Fruit fly (Drosophila melanogaster) whole organism, wandering third instar larva: ENCODE measurements around the gene CG31922.

Source experiments
- CG9705 ChIP-seq: fragments of 200-800 bp; sonication (Bioruptor generic); optimal IDR thresholded peaks from 2 replicates; lab custom pipeline; 2018; ENCODE audit warnings: missing biosample characterization, mild to moderate bottlenecking, missing genetic modification characterization
- CrebA ChIP-seq: fragments of 200-800 bp; sonication (Bioruptor generic); optimal IDR thresholded peaks from 2 replicates; lab custom pipeline; 2016; ENCODE audit warnings: missing biosample characterization, mild to moderate bottlenecking, missing genetic modification characterization, borderline replicate concordance
- Dif ChIP-seq: fragments of 200-275, 200-300 bp; sonication (Bioruptor generic); optimal IDR thresholded peaks from 2 replicates; lab custom pipeline; 2018; ENCODE audit warnings: missing biosample characterization, missing genetic modification characterization; ENCODE audit not compliant: partially characterized antibody
- GATAd ChIP-seq: sonication (Bioruptor generic); optimal IDR thresholded peaks from 2 replicates; lab custom pipeline; 2016; ENCODE audit warnings: missing biosample characterization, missing genetic modification characterization
- HLH106 ChIP-seq: fragments of 200-800 bp; optimal IDR thresholded peaks from 3 replicates; lab custom pipeline; 2019; ENCODE audit warnings: missing biosample characterization, mild to moderate bottlenecking, missing genetic modification characterization, moderate library complexity
- Hnf4 ChIP-seq: fragments of 200-800 bp; sonication (Bioruptor generic); optimal IDR thresholded peaks from 2 replicates; lab custom pipeline; 2016; ENCODE audit warnings: missing biosample characterization, mild to moderate bottlenecking, missing genetic modification characterization
- Hr78 ChIP-seq: fragments of >200 bp; optimal IDR thresholded peaks from 2 replicates; lab custom pipeline; 2017; ENCODE audit warnings: missing biosample characterization, missing genetic modification characterization
- Hr83 ChIP-seq: fragments of 200-300 bp; sonication (Bioruptor generic); optimal IDR thresholded peaks from 2 replicates; lab custom pipeline; 2016; ENCODE audit warnings: missing biosample characterization, mild to moderate bottlenecking, missing genetic modification characterization, moderate library complexity; ENCODE audit not compliant: poor library complexity, severe bottlenecking
- Jra ChIP-seq: sonication (Bioruptor generic); optimal IDR thresholded peaks from 2 replicates; lab custom pipeline; 2016; ENCODE audit warnings: missing biosample characterization, missing genetic modification characterization
- Mio ChIP-seq: sonication (Bioruptor generic); optimal IDR thresholded peaks from 2 replicates; lab custom pipeline; 2016; ENCODE audit warnings: missing biosample characterization, missing genetic modification characterization
- Myc ChIP-seq: fragments of >200 bp; optimal IDR thresholded peaks from 2 replicates; lab custom pipeline; 2017
- N ChIP-seq: fragments of >200 bp; optimal IDR thresholded peaks from 2 replicates; lab custom pipeline; 2018; ENCODE audit warnings: missing biosample characterization, missing external identifiers, missing genetic modification characterization
- OdsH ChIP-seq: fragments of 200-800 bp; sonication (Bioruptor generic); optimal IDR thresholded peaks from 2 replicates; lab custom pipeline; 2016; ENCODE audit warnings: missing biosample characterization, mild to moderate bottlenecking, missing genetic modification characterization
- Rel ChIP-seq, 2 experiments: fragments of 200-800 bp; sonication (Bioruptor generic) in 1 of 2; optimal IDR thresholded peaks; 2 replicates in 1 of 2; 3 replicates in 1 of 2; lab custom pipeline; 2016 to 2019; ENCODE audit warnings: mild to moderate bottlenecking in 2 of 2, missing biosample characterization in 2 of 2, missing genetic modification characterization in 2 of 2, moderate library complexity in 1 of 2
- Sp1 ChIP-seq: fragments of 200-800 bp; sonication (Bioruptor generic); optimal IDR thresholded peaks from 3 replicates; lab custom pipeline; 2019; ENCODE audit warnings: missing biosample characterization, mild to moderate bottlenecking, missing genetic modification characterization, moderate library complexity
- Vsx2 ChIP-seq: fragments of 200-300, 225-300 bp; sonication (Bioruptor generic); optimal IDR thresholded peaks from 2 replicates; lab custom pipeline; 2018; ENCODE audit warnings: missing biosample characterization, missing genetic modification characterization; ENCODE audit not compliant: partially characterized antibody
- br ChIP-seq: fragments of 200-800 bp; sonication (Bioruptor generic); optimal IDR thresholded peaks from 2 replicates; lab custom pipeline; 2016; ENCODE audit warnings: missing biosample characterization, missing genetic modification characterization
- dmrt93B ChIP-seq: fragments of 200-800 bp; sonication (Bioruptor generic); optimal IDR thresholded peaks from 2 replicates; lab custom pipeline; 2018; ENCODE audit warnings: missing biosample characterization, mild to moderate bottlenecking, missing genetic modification characterization
- dsf ChIP-seq: sonication (Bioruptor generic); optimal IDR thresholded peaks from 2 replicates; lab custom pipeline; 2016; ENCODE audit warnings: missing biosample characterization, missing genetic modification characterization, borderline replicate concordance
- ey ChIP-seq: fragments of 200-800 bp; sonication (Bioruptor generic); optimal IDR thresholded peaks from 2 replicates; lab custom pipeline; 2016; ENCODE audit warnings: missing biosample characterization, missing genetic modification characterization
- foxo ChIP-seq, 2 experiments: fragments of 200-800 bp; sonication (Bioruptor generic); optimal IDR thresholded peaks; 2 replicates in 1 of 2; 3 replicates in 1 of 2; lab custom pipeline; 2016 to 2017; ENCODE audit warnings: missing biosample characterization in 2 of 2, missing genetic modification characterization in 2 of 2
- fru ChIP-seq: fragments of 200-800 bp; sonication (Bioruptor generic); optimal IDR thresholded peaks from 3 replicates; lab custom pipeline; 2016; ENCODE audit warnings: missing biosample characterization, mild to moderate bottlenecking, missing genetic modification characterization
- h ChIP-seq: fragments of 200-800 bp; sonication (Bioruptor generic); optimal IDR thresholded peaks from 3 replicates; lab custom pipeline; 2016; ENCODE audit warnings: missing biosample characterization, mild to moderate bottlenecking, missing genetic modification characterization
- jim ChIP-seq: fragments of 175-275, 200-325 bp; sonication (Bioruptor generic); optimal IDR thresholded peaks from 2 replicates; lab custom pipeline; 2016; ENCODE audit warnings: missing biosample characterization, mild to moderate bottlenecking, missing genetic modification characterization
- pan ChIP-seq: fragments of >200 bp; optimal IDR thresholded peaks from 2 replicates; lab custom pipeline; 2017
- psq ChIP-seq: fragments of 200-800 bp; sonication (Bioruptor generic); optimal IDR thresholded peaks from 3 replicates; lab custom pipeline; 2017; ENCODE audit warnings: missing biosample characterization, mild to moderate bottlenecking, missing genetic modification characterization, moderate library complexity
- rgr ChIP-seq: fragments of 200-800 bp; sonication (Bioruptor generic); optimal IDR thresholded peaks from 3 replicates; lab custom pipeline; 2016; ENCODE audit warnings: missing biosample characterization, mild to moderate bottlenecking, missing genetic modification characterization
- sage ChIP-seq: fragments of 200-800 bp; sonication (Bioruptor generic); optimal IDR thresholded peaks from 2 replicates; lab custom pipeline; 2016; ENCODE audit warnings: missing biosample characterization, mild to moderate bottlenecking, missing genetic modification characterization
- sv ChIP-seq: fragments of 200-800 bp; sonication (Bioruptor generic); optimal IDR thresholded peaks from 3 replicates; lab custom pipeline; 2016; ENCODE audit warnings: missing biosample characterization, missing genetic modification characterization
- tai ChIP-seq: sonication (Bioruptor generic); optimal IDR thresholded peaks from 2 replicates; lab custom pipeline; 2016; ENCODE audit warnings: missing biosample characterization, missing genetic modification characterization
- usp ChIP-seq: fragments of >200 bp; optimal IDR thresholded peaks from 2 replicates; lab custom pipeline; 2017; ENCODE audit warnings: missing biosample characterization, missing genetic modification characterization
- woc ChIP-seq: sonication (Bioruptor generic); optimal IDR thresholded peaks from 2 replicates; lab custom pipeline; 2016; ENCODE audit warnings: missing biosample characterization, mild to moderate bottlenecking, missing genetic modification characterization

Gene CG31922

DNA sequence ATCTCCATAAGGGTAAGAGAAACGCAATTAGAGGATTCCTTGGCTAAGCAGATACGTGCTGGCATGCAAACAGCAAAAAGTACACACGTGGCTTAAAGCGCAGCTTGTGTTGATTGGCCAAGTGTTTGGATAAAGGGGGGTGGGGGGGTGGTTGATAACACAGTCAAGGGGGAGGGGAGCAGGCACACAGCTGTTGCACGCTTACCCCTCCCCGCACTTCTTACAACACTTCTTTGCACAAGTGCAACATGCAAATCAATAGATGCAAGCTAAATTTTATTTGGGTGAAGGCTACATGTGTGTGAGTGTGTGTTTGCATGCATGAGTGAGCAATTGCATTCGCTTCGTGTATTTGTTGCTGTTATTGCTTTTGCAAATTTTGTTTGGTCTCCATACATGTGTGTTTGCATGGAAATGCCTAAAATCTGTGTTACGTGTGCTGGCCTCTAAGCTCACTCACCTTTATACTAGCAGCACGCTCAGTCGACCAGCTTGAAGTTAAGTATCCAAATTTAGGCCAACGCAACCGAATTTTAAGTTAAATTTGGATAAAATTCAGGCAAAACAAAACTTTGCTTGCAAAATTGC is 41.5 kb upstream of the CG31922 start:
- TF ChIP-seq Sp1 (GFP tag; lab: Kevin White, UChicago) (no peak), CrebA (GFP tag; lab: Kevin White, UChicago) (no peak), Rel (GFP tag; optimal IDR thresholded peaks at IDR 0.05; lab: Kevin White, UChicago) (no peak), Rel (tag; optimal IDR thresholded peaks at IDR 0.05; lab: Kevin White, UChicago) (no peak), sv (GFP tag; lab: Kevin White, UChicago) (no peak), N (GFP tag; lab: Kevin White, UChicago) (no peak), br (GFP tag; lab: Kevin White, UChicago) (no peak), usp (GFP tag; lab: Kevin White, UChicago) (no peak), Hnf4 (GFP tag; lab: Kevin White, UChicago) (no peak), HLH106 (tag; lab: Kevin White, UChicago) (no peak), fru (GFP tag; lab: Kevin White, UChicago) (no peak), h (GFP tag; lab: Kevin White, UChicago) (no peak), rgr (GFP tag; lab: Kevin White, UChicago) (no peak), ey (no peak), sage (no peak), dsf (no peak), pan (lab: Kevin White, UChicago) (no peak), Vsx2 (GFP tag; lab: Kevin White, UChicago) (no peak), Jra (GFP tag; lab: Kevin White, UChicago) (no peak), Hr78 (GFP tag; lab: Kevin White, UChicago) (no peak), Myc (no peak)

DNA sequence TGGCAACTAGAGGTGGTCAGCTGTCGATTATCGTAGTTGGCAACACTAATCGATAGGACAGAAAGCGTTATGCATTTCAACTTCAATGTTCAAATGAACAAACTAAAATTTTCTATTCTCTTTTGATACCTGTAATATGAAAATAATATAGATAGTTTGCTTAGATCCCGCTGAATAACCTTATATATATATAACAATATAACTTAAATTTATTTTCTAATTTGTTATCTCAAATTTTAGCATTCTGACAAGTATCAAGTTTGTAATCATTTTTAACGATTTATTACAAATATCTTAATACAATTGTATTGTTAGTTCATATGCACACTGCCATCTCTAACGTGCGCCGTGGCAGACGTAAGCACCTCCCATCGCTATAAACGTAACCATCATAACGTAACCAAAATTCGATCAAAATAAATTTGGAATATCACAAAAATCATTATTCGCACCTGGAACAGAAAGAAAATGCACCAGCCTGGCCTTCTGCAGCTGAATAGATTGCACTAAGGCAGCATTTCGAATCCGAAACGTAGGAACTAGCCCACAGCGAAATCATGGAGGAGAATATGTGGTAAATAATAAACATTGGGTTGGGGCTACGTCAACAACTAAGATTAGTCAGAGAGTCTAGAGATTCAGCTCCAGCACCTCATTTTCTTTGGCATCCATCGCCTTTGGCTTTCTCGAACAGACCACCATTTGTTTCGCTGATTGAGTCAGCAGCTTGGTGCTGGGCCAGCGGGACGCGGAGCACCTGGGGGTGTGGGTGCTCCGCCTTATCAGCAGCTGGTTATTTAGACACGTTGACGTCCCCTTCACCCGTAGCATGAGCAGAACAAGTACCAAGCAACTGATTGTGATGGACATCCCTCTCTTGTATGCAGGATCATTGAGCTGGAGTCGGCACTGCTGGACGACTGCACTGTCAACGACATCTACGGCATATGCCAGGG is 40.8 kb upstream of the CG31922 start, which contains the start of the genes Pino and TBC1D23:
TSS of gene Pino (minus strand) at position 22 of the 956 bp plus-strand sequence.
TSS of gene TBC1D23 (plus strand) at position 385 of the 956 bp plus-strand sequence.
- TF ChIP-seq Vsx2 (GFP tag; lab: Kevin White, UChicago) = no peak
- TF ChIP-seq CG9705 (GFP tag; lab: Kevin White, UChicago) = peak; percentile 57
- TF ChIP-seq Dif (GFP tag; lab: Kevin White, UChicago) = no peak
- no peak for TF ChIP-seq CrebA (GFP tag; lab: Kevin White, UChicago)
- peak; percentile 57 for TF ChIP-seq fru (GFP tag; lab: Kevin White, UChicago)
- peak in 1 of 2 experiments; percentile 80 for TF ChIP-seq foxo (GFP tag; optimal IDR thresholded peaks at IDR 0.05; lab: Kevin White, UChicago)
- peak; percentile 56 for TF ChIP-seq dmrt93B (GFP tag; lab: Kevin White, UChicago)
- TF ChIP-seq ey = peak; percentile 53
- no peak for TF ChIP-seq N (GFP tag; lab: Kevin White, UChicago)
- peak; percentile 57 for TF ChIP-seq Myc
- TF ChIP-seq HLH106 (tag; lab: Kevin White, UChicago) = peak; percentile 84
- TF ChIP-seq pan (lab: Kevin White, UChicago) = no peak
- no peak for TF ChIP-seq dsf
- TF ChIP-seq OdsH (GFP tag; lab: Kevin White, UChicago) = peak; percentile 26
- no peak for TF ChIP-seq Hr78 (GFP tag; lab: Kevin White, UChicago)
- TF ChIP-seq psq = peak; percentile 48
- peak; percentile 70 for TF ChIP-seq Sp1 (GFP tag; lab: Kevin White, UChicago)
- no peak for TF ChIP-seq Rel (GFP tag; optimal IDR thresholded peaks at IDR 0.05; lab: Kevin White, UChicago)
- no peak for TF ChIP-seq Rel (tag; optimal IDR thresholded peaks at IDR 0.05; lab: Kevin White, UChicago)
- no peak for TF ChIP-seq tai (GFP tag; lab: Kevin White, UChicago)
- peak; percentile 60 for TF ChIP-seq woc (GFP tag; lab: Kevin White, UChicago)
- no peak for TF ChIP-seq Mio
- TF ChIP-seq br (GFP tag; lab: Kevin White, UChicago) = peak; percentile 50
- peak; percentile 38 for TF ChIP-seq Hr83
- TF ChIP-seq GATAd (GFP tag; lab: Kevin White, UChicago) = no peak
- peak; percentile 76 for TF ChIP-seq rgr (GFP tag; lab: Kevin White, UChicago)
- no peak for TF ChIP-seq jim (GFP tag; lab: Kevin White, UChicago)
- TF ChIP-seq Jra (GFP tag; lab: Kevin White, UChicago) = peak; percentile 1
- TF ChIP-seq h (GFP tag; lab: Kevin White, UChicago) = peak; percentile 52
- TF ChIP-seq sv (GFP tag; lab: Kevin White, UChicago) = peak; percentile 58
